Worm (Caenorhabditis elegans) whole organism, late embryonic: ENCODE measurements around the gene let-2.

Source experiments
- ceh-30 ChIP-seq: fragments of 150-350 bp; optimal IDR thresholded peaks from 2 replicates; lab custom pipeline; 2014; ENCODE audit warnings: missing biosample characterization, missing genetic modification characterization
- ceh-9 ChIP-seq: sonication (generic microtip); optimal IDR thresholded peaks from 2 replicates; lab custom pipeline; 2016; ENCODE audit warnings: mild to moderate bottlenecking, missing genetic modification characterization, inconsistent platforms, missing compliant biosample characterization
- elt-2 ChIP-seq: sonication (generic microtip); optimal IDR thresholded peaks from 2 replicates; lab custom pipeline; 2016; ENCODE audit warnings: missing genetic modification reagents, missing genetic modification characterization, missing compliant biosample characterization
- fkh-10 ChIP-seq: fragments of 150-350 bp; optimal IDR thresholded peaks from 2 replicates; lab custom pipeline; 2014; ENCODE audit warnings: missing biosample characterization, missing genetic modification reagents, missing genetic modification characterization
- hlh-6 ChIP-seq: sonication (generic microtip); optimal IDR thresholded peaks from 2 replicates; lab custom pipeline; 2016; ENCODE audit warnings: missing genotype, missing genetic modification characterization, missing compliant biosample characterization
- odd-2 ChIP-seq: sonication (generic microtip); optimal IDR thresholded peaks from 2 replicates; lab custom pipeline; 2017; ENCODE audit warnings: antibody characterized with exemption, mild to moderate bottlenecking, missing genetic modification characterization, missing compliant biosample characterization
- pha-4 ChIP-seq: fragments of 150-350 bp; optimal IDR thresholded peaks from 2 replicates; lab custom pipeline; 2018; ENCODE audit warnings: missing biosample characterization, missing genetic modification reagents, missing genetic modification characterization
- pqm-1 ChIP-seq: sonication (generic microtip); optimal IDR thresholded peaks from 2 replicates; lab custom pipeline; 2016; ENCODE audit warnings: missing genetic modification characterization, missing compliant biosample characterization
- pros-1 ChIP-seq: fragments of 150-350 bp; optimal IDR thresholded peaks from 2 replicates; lab custom pipeline; 2014; ENCODE audit warnings: missing biosample characterization, missing genetic modification reagents, missing genetic modification characterization
- rnt-1 ChIP-seq: sonication (generic microtip); optimal IDR thresholded peaks from 2 replicates; lab custom pipeline; 2016; ENCODE audit warnings: missing genetic modification characterization, missing compliant biosample characterization
- tbx-2 ChIP-seq: sonication (generic microtip); optimal IDR thresholded peaks from 2 replicates; lab custom pipeline; 2016; ENCODE audit warnings: missing genetic modification characterization, missing compliant biosample characterization

DNA sequence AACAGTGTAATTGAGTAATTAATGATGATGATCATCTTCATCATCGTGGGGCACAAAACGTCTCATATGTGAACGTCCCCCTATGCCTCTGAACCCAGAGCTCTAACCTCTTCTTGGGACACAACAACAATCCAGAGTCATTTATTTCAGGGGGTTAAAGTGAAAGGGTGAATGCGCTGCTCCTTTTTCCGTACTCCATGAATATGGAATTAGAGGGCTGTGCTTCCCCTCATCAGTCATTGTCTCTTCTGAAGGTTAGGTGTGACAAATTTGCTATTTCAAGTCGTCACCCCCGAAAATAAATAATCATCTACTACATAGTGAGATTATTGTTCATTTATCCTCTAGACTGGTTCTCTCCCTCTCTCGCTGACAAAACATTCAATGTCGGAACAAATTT, 13.2 kb upstream of the let-2 start:
- no peak for TF ChIP-seq fkh-10 (GFP tag; lab: Kevin White, UChicago)
- TF ChIP-seq odd-2 = no peak
- no peak for TF ChIP-seq rnt-1 (tag; lab: Kevin White, UChicago)
- TF ChIP-seq pqm-1 (tag; lab: Kevin White, UChicago) = no peak
- no peak for TF ChIP-seq ceh-30 (tag; lab: Kevin White, UChicago)
- TF ChIP-seq elt-2 (tag; lab: Kevin White, UChicago) = no peak
- TF ChIP-seq ceh-9 (tag; lab: Kevin White, UChicago) = no peak
- no peak for TF ChIP-seq tbx-2 (tag; lab: Kevin White, UChicago)
- no peak for TF ChIP-seq pros-1 (tag; lab: Kevin White, UChicago)
- TF ChIP-seq pha-4 = no peak
- no peak for TF ChIP-seq hlh-6 (tag; lab: Kevin White, UChicago)
